Worm (Caenorhabditis elegans) whole organism, L4/young adult: ENCODE results near the gene phf-33.

Experiments used
- W03F9.2 ChIP-seq: fragments of 150-350 bp; optimal IDR thresholded peaks from 2 replicates; lab custom pipeline; 2014; ENCODE audit warnings: missing biosample characterization, missing genetic modification characterization
- dao-5 ChIP-seq: sonication (generic microtip); optimal IDR thresholded peaks from 2 replicates; lab custom pipeline; 2016; ENCODE audit warnings: missing genotype, missing genetic modification characterization, moderate library complexity, missing compliant biosample characterization

DNA sequence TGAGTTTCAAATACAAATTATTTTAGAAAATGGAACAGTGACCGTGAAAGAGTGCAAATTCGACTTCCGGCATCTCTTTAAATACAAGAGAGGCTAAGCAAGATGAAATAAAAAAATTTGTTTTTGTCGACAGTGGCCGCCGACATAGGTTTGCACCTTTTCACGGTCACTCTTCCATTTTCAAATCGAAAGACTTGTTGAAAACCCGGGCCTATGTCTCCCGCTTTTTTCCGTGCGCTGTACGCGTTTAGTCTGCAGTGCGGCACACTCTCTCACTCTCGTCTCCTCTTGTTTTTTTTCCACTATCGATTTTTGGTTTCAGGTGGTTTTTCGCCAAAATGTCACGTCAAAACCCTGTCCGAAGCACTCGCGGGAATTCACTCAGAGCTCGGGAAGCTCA, 33.7 kb downstream of the phf-33 start, which contains the start of gene hpl-1:
- TF ChIP-seq dao-5: no peak
- TF ChIP-seq W03F9.2 (tag; lab: Kevin White, UChicago): no peak
